Fruit fly (Drosophila melanogaster) whole organism, embryonic: ENCODE data around the gene CG42553.

ENCODE experiments used
- Adf1 ChIP-seq: fragments of 200-800 bp; sonication (Bioruptor generic); IDR thresholded peaks from 2 replicates; pipeline ENCODE4 v1.3.6; 2022; ENCODE audit warnings: missing biosample characterization, missing genetic modification characterization
- Asciz ChIP-seq: fragments of 200-800 bp; sonication (Bioruptor generic); optimal IDR thresholded peaks from 2 replicates; lab custom pipeline; 2017; ENCODE audit warnings: missing biosample characterization, mild to moderate bottlenecking, missing genetic modification characterization, missing genetic modification reagents
- B-H2 ChIP-seq: fragments of 200-800 bp; sonication (Bioruptor generic); optimal IDR thresholded peaks from 2 replicates; lab custom pipeline; 2018; ENCODE audit warnings: missing biosample characterization, mild to moderate bottlenecking, missing genetic modification characterization
- Bdp1 ChIP-seq: fragments of 200-800 bp; sonication (Bioruptor generic); optimal IDR thresholded peaks from 3 replicates; lab custom pipeline; 2016; ENCODE audit warnings: missing biosample characterization, missing genetic modification characterization
- Blimp-1 ChIP-seq: fragments of 200-800 bp; sonication (Bioruptor generic); optimal IDR thresholded peaks from 3 replicates; lab custom pipeline; 2018; ENCODE audit warnings: missing biosample characterization, missing genetic modification characterization, mild to moderate bottlenecking, moderate library complexity, missing genetic modification reagents
- Bteb2 ChIP-seq: fragments of 200-800 bp; sonication (Bioruptor generic); optimal IDR thresholded peaks from 2 replicates; lab custom pipeline; 2016; ENCODE audit warnings: missing biosample characterization, missing genetic modification characterization
- CG10654 ChIP-seq: fragments of 200-800 bp; sonication (Bioruptor generic); optimal IDR thresholded peaks from 2 replicates; lab custom pipeline; 2016; ENCODE audit warnings: missing biosample characterization, missing genetic modification characterization
- CG11695 ChIP-seq: fragments of 200-800 bp; sonication (Bioruptor generic); IDR thresholded peaks from 3 replicates; pipeline ENCODE4 v1.3.6; 2022; ENCODE audit warnings: missing biosample characterization, missing genetic modification characterization
- CG14710 ChIP-seq: fragments of 200-800 bp; sonication (Bioruptor generic); optimal IDR thresholded peaks from 3 replicates; lab custom pipeline; 2019; ENCODE audit warnings: missing biosample characterization, mild to moderate bottlenecking, missing genetic modification characterization, moderate library complexity
- CG15479 ChIP-seq: fragments of 200-800 bp; sonication (Bioruptor generic); optimal IDR thresholded peaks from 3 replicates; lab custom pipeline; 2019; ENCODE audit warnings: missing biosample characterization, mild to moderate bottlenecking, missing genetic modification characterization, moderate library complexity
- CG16815 ChIP-seq: fragments of 200-800 bp; sonication (Bioruptor generic); optimal IDR thresholded peaks from 3 replicates; lab custom pipeline; 2017; ENCODE audit warnings: missing biosample characterization, mild to moderate bottlenecking, missing genetic modification characterization
- CG17385 ChIP-seq: fragments of 200-800 bp; sonication (Bioruptor generic); optimal IDR thresholded peaks from 3 replicates; lab custom pipeline; 2018; ENCODE audit warnings: missing biosample characterization, mild to moderate bottlenecking, missing genetic modification characterization
- CG1792 ChIP-seq: fragments of 200-800 bp; sonication (Bioruptor generic); optimal IDR thresholded peaks from 2 replicates; lab custom pipeline; 2016; ENCODE audit warnings: missing biosample characterization, missing genetic modification characterization
- CG4328 ChIP-seq: fragments of 200-800 bp; sonication (Bioruptor generic); optimal IDR thresholded peaks from 3 replicates; lab custom pipeline; 2017; ENCODE audit warnings: missing biosample characterization, missing genetic modification reagents, missing genetic modification characterization
- CG4854 ChIP-seq: fragments of 200-800 bp; sonication (Bioruptor generic); optimal IDR thresholded peaks from 2 replicates; lab custom pipeline; 2016; ENCODE audit warnings: missing biosample characterization, missing genetic modification characterization, inconsistent platforms
- CG5180 ChIP-seq: fragments of 200-800 bp; sonication (Bioruptor generic); optimal IDR thresholded peaks from 3 replicates; lab custom pipeline; 2017; ENCODE audit warnings: missing biosample characterization, missing genetic modification characterization, mild to moderate bottlenecking, moderate library complexity, missing genetic modification reagents
- CG7963 ChIP-seq: fragments of 200-800 bp; sonication (Bioruptor generic); IDR thresholded peaks from 3 replicates; pipeline ENCODE4 v1.3.6; 2022; ENCODE audit warnings: missing biosample characterization, missing genetic modification characterization; ENCODE audit not compliant: partially characterized antibody
- E2f1 ChIP-seq: fragments of 200-800 bp; sonication (Bioruptor generic); IDR thresholded peaks from 2 replicates; pipeline ENCODE4 v1.3.6; 2022; ENCODE audit warnings: missing biosample characterization, missing genetic modification characterization
- H2.0 ChIP-seq: fragments of 200-800 bp; sonication (Bioruptor generic); IDR thresholded peaks from 2 replicates; pipeline ENCODE4 v1.3.6; 2022; ENCODE audit warnings: missing biosample characterization, missing genetic modification characterization
- HLH4C ChIP-seq: fragments of 200-800 bp; sonication (Bioruptor generic); IDR thresholded peaks from 3 replicates; pipeline ENCODE4 v1.3.6; 2022; ENCODE audit warnings: missing biosample characterization, missing genetic modification characterization; ENCODE audit not compliant: partially characterized antibody
- HLHmδ ChIP-seq: fragments of 200-800 bp; sonication (Bioruptor generic); optimal IDR thresholded peaks from 2 replicates; lab custom pipeline; 2018; ENCODE audit warnings: missing biosample characterization, mild to moderate bottlenecking, missing genetic modification characterization, moderate library complexity
- Hey ChIP-seq: fragments of 200-800 bp; sonication (Bioruptor generic); optimal IDR thresholded peaks from 3 replicates; lab custom pipeline; 2018; ENCODE audit warnings: missing biosample characterization, mild to moderate bottlenecking, missing genetic modification characterization
- Hmr ChIP-seq: fragments of 200-800 bp; sonication (Bioruptor generic); optimal IDR thresholded peaks from 3 replicates; lab custom pipeline; 2017; ENCODE audit warnings: mild to moderate bottlenecking, missing biosample characterization, missing genetic modification reagents, missing genetic modification characterization
- Hr39 ChIP-seq: fragments of >200 bp; optimal IDR thresholded peaks from 2 replicates; lab custom pipeline; 2017
- NC2β ChIP-seq: fragments of 200-800 bp; sonication (Bioruptor generic); optimal IDR thresholded peaks from 2 replicates; lab custom pipeline; 2016; ENCODE audit warnings: missing biosample characterization, missing genetic modification characterization
- Nf-YC ChIP-seq: fragments of 200-800 bp; optimal IDR thresholded peaks from 3 replicates; lab custom pipeline; 2019; ENCODE audit warnings: missing biosample characterization, mild to moderate bottlenecking, missing genetic modification characterization, moderate library complexity
- Ptx1 ChIP-seq: fragments of 200-800 bp; sonication (Bioruptor generic); IDR thresholded peaks from 2 replicates; pipeline ENCODE4 v1.3.6; 2022; ENCODE audit warnings: missing biosample characterization, missing genetic modification characterization
- Six4 ChIP-seq: fragments of 200-800 bp; sonication (Bioruptor generic); optimal IDR thresholded peaks from 2 replicates; lab custom pipeline; 2016; ENCODE audit warnings: missing biosample characterization, missing genetic modification characterization
- cg ChIP-seq: fragments of 200-800 bp; sonication (Bioruptor generic); optimal IDR thresholded peaks from 3 replicates; lab custom pipeline; 2019; ENCODE audit warnings: missing biosample characterization, mild to moderate bottlenecking, missing genetic modification characterization, moderate library complexity
- da ChIP-seq: fragments of 200-800 bp; sonication (Bioruptor generic); optimal IDR thresholded peaks from 2 replicates; lab custom pipeline; 2016; ENCODE audit warnings: missing biosample characterization, missing genetic modification characterization
- dimm ChIP-seq: fragments of 200-800 bp; sonication (Bioruptor generic); IDR thresholded peaks from 2 replicates; pipeline ENCODE4 v1.3.6; 2022; ENCODE audit warnings: missing biosample characterization, missing genetic modification characterization
- exex ChIP-seq: fragments of 200-800 bp; sonication (Bioruptor generic); optimal IDR thresholded peaks from 4 replicates; lab custom pipeline; 2018; ENCODE audit warnings: missing biosample characterization, mild to moderate bottlenecking, missing genetic modification characterization, moderate library complexity
- fd64A ChIP-seq: fragments of 200-800 bp; sonication (Bioruptor generic); optimal IDR thresholded peaks from 3 replicates; lab custom pipeline; 2018; ENCODE audit warnings: missing biosample characterization, mild to moderate bottlenecking, missing genetic modification characterization
- gcm ChIP-seq: fragments of 200-800 bp; sonication (Bioruptor generic); optimal IDR thresholded peaks from 2 replicates; lab custom pipeline; 2019; ENCODE audit warnings: missing biosample characterization, mild to moderate bottlenecking, missing genetic modification characterization, moderate library complexity
- hbn ChIP-seq: fragments of 200-800 bp; sonication (Bioruptor generic); IDR thresholded peaks from 2 replicates; pipeline ENCODE4 v1.3.6; 2022; ENCODE audit warnings: missing biosample characterization, missing genetic modification characterization; ENCODE audit not compliant: partially characterized antibody
- hth ChIP-seq: fragments of >200 bp; optimal IDR thresholded peaks from 2 replicates; lab custom pipeline; 2017; ENCODE audit warnings: inconsistent platforms
- kay ChIP-seq: fragments of 200-800 bp; sonication (Bioruptor generic); optimal IDR thresholded peaks from 2 replicates; lab custom pipeline; 2016; ENCODE audit warnings: missing biosample characterization, missing genetic modification characterization
- maf-S ChIP-seq: fragments of 200-800 bp; sonication (Bioruptor generic); optimal IDR thresholded peaks from 2 replicates; lab custom pipeline; 2016; ENCODE audit warnings: missing biosample characterization, missing genetic modification characterization
- nmo ChIP-seq: fragments of 200-800 bp; sonication (Bioruptor generic); optimal IDR thresholded peaks from 2 replicates; lab custom pipeline; 2018; ENCODE audit warnings: missing biosample characterization, mild to moderate bottlenecking, missing genetic modification characterization, moderate library complexity
- onecut ChIP-seq: fragments of 200-800 bp; sonication (Bioruptor generic); IDR thresholded peaks from 2 replicates; pipeline ENCODE4 v1.3.6; 2022; ENCODE audit warnings: missing biosample characterization, missing genetic modification characterization
- otp ChIP-seq: fragments of 200-800 bp; sonication (Bioruptor generic); IDR thresholded peaks from 3 replicates; pipeline ENCODE4, ENCODE4 v1.3.6; 2022; ENCODE audit warnings: missing biosample characterization, missing genetic modification characterization
- pho ChIP-seq: fragments of 200-800 bp; sonication (Bioruptor generic); optimal IDR thresholded peaks from 2 replicates; lab custom pipeline; 2016; ENCODE audit warnings: missing biosample characterization, missing genetic modification characterization
- pros ChIP-seq: fragments of 200-800 bp; sonication (Bioruptor generic); optimal IDR thresholded peaks from 3 replicates; lab custom pipeline; 2019; ENCODE audit warnings: missing biosample characterization, mild to moderate bottlenecking, missing genetic modification characterization, moderate library complexity
- ro ChIP-seq: fragments of 200-800 bp; sonication (Bioruptor generic); IDR thresholded peaks from 2 replicates; pipeline ENCODE4 v1.3.6; 2022; ENCODE audit warnings: missing biosample characterization, missing genetic modification characterization
- scrt ChIP-seq: fragments of 200-800 bp; sonication (Bioruptor generic); optimal IDR thresholded peaks from 2 replicates; lab custom pipeline; 2018; ENCODE audit warnings: missing biosample characterization, mild to moderate bottlenecking, missing genetic modification characterization, moderate library complexity
- shn ChIP-seq: fragments of 200-800 bp; sonication (Bioruptor generic); optimal IDR thresholded peaks from 3 replicates; lab custom pipeline; 2016; ENCODE audit warnings: missing biosample characterization, missing genetic modification characterization
- slp2 ChIP-seq: fragments of 200-800 bp; sonication (Bioruptor generic); optimal IDR thresholded peaks from 2 replicates; lab custom pipeline; 2016; ENCODE audit warnings: missing biosample characterization, missing genetic modification characterization
- trh ChIP-seq: fragments of 200-800 bp; sonication (Bioruptor generic); optimal IDR thresholded peaks from 2 replicates; lab custom pipeline; 2016; ENCODE audit warnings: missing biosample characterization, missing genetic modification characterization
- ttk ChIP-seq: fragments of 200-800 bp; sonication (Bioruptor generic); IDR thresholded peaks from 2 replicates; pipeline ENCODE4 v2.1.2; 2022; ENCODE audit warnings: missing biosample characterization, missing genetic modification characterization
- unpg ChIP-seq: fragments of 200-800 bp; sonication (Bioruptor generic); optimal IDR thresholded peaks from 3 replicates; lab custom pipeline; 2018; ENCODE audit warnings: missing biosample characterization, mild to moderate bottlenecking, missing genetic modification characterization, moderate library complexity
- yki ChIP-seq: fragments of >200 bp; optimal IDR thresholded peaks from 3 replicates; lab custom pipeline; 2018

Gene CG42553

dm6 chr3L:881496-882235, 47.8 kb downstream of the CG42553 start, which contains the start of gene CG13907 (continued):
- TF ChIP-seq unpg (GFP tag; lab: Kevin White, UChicago) (no peak), kay (GFP tag; lab: Kevin White, UChicago) (no peak), CG14710 (tag; lab: Kevin White, UChicago) (no peak), hbn (GFP tag; lab: Robert Waterston, UW) (peak; percentile 43; the same call in 1 of the 2 replicates), HLH4C (GFP tag; lab: Robert Waterston, UW) (0 out of 3 replicates have a peak, but pooled peaks have one; percentile 26), gcm (GFP tag; lab: Kevin White, UChicago) (no peak), Hey (tag; lab: Kevin White, UChicago) (no peak), nmo (no peak), shn (GFP tag; lab: Kevin White, UChicago) (no peak), maf-S (GFP tag; lab: Kevin White, UChicago) (no peak), B-H2 (no peak), CG4854 (GFP tag; lab: Kevin White, UChicago) (no peak), dimm (GFP tag; lab: Robert Waterston, UW) (no peak), ttk (GFP tag; lab: Robert Waterston, UW) (peak; percentile 42; the same call in 1 of the 2 replicates), Ptx1 (GFP tag; lab: Robert Waterston, UW) (no peak), Asciz (GFP tag; lab: Kevin White, UChicago) (no peak), CG1792 (GFP tag; lab: Kevin White, UChicago) (no peak), pros (GFP tag; lab: Kevin White, UChicago) (peak; percentile 99), H2.0 (GFP tag; lab: Robert Waterston, UW) (no peak), E2f1 (GFP tag; lab: Robert Waterston, UW) (no peak), CG17385 (peak; percentile 16), CG16815 (GFP tag; lab: Kevin White, UChicago) (no peak), hth (lab: Kevin White, UChicago) (no peak), scrt (no peak), exex (tag; lab: Kevin White, UChicago) (no peak), CG11695 (GFP tag; lab: Robert Waterston, UW) (no peak), NC2β (GFP tag; lab: Kevin White, UChicago) (no peak), trh (GFP tag; lab: Kevin White, UChicago) (no peak), Nf-YC (tag; lab: Kevin White, UChicago) (no peak), Hmr (GFP tag; lab: Kevin White, UChicago) (no peak), CG5180 (GFP tag; lab: Kevin White, UChicago) (no peak), slp2 (GFP tag; lab: Kevin White, UChicago) (no peak), CG10654 (GFP tag; lab: Kevin White, UChicago) (no peak), pho (GFP tag; lab: Kevin White, UChicago) (no peak), onecut (GFP tag; lab: Robert Waterston, UW) (peak; percentile 63), yki (peak; percentile 26), Hr39 (lab: Kevin White, UChicago) (no peak), ro (GFP tag; lab: Robert Waterston, UW) (no peak), Bteb2 (no peak), Blimp-1 (GFP tag; lab: Kevin White, UChicago) (no peak), cg (GFP tag; lab: Kevin White, UChicago) (peak; percentile 22), otp (GFP tag; lab: Robert Waterston, UW) (no peak), CG15479 (GFP tag; lab: Kevin White, UChicago) (no peak), Adf1 (GFP tag; lab: Robert Waterston, UW) (0 out of 2 replicates have a peak, but pooled peaks have one; percentile 5), da (GFP tag; lab: Kevin White, UChicago) (no peak), Six4 (GFP tag; lab: Kevin White, UChicago) (no peak), Bdp1 (GFP tag; lab: Kevin White, UChicago) (no peak), CG7963 (no peak), CG4328 (GFP tag; lab: Kevin White, UChicago) (no peak), HLHmδ (GFP tag; lab: Kevin White, UChicago) (peak; percentile 5), fd64A (GFP tag; lab: Kevin White, UChicago) (peak; percentile 37)
